Worm (Caenorhabditis elegans): ENCODE measurements around the gene nhr-6.

nhr-6 gene

ce11 chrIII:3548017-3548416 lies 25.4 kb upstream of the nhr-6 start, which contains the start of gene C54C6.11:
Gene C54C6.11, plus strand, starts transcription at chrIII:3548317.
- TF ChIP-seq ceh-82 (tag; optimal IDR thresholded peaks at IDR 0.05) (no peak), skn-1 (tag; optimal IDR thresholded peaks at IDR 0.05) (no peak)

- TF ChIP-seq elt-1 (tag; optimal IDR thresholded peaks at IDR 0.05) (no peak), mml-1 (tag; optimal IDR thresholded peaks at IDR 0.05) (no peak), fkh-2 (tag; optimal IDR thresholded peaks at IDR 0.05) (no peak), egl-5 (tag; optimal IDR thresholded peaks at IDR 0.05) (no peak), hmg-11 (tag; optimal IDR thresholded peaks at IDR 0.05) (no peak), pqm-1 (tag; optimal IDR thresholded peaks at IDR 0.05) (no peak), nhr-77 (tag; optimal IDR thresholded peaks at IDR 0.05) (no peak), eor-1 (tag; optimal IDR thresholded peaks at IDR 0.05) (no peak), ceh-9 (tag; optimal IDR thresholded peaks at IDR 0.05) (no peak), ceh-28 (tag; optimal IDR thresholded peaks at IDR 0.05) (no peak), R02D3.7 (tag; optimal IDR thresholded peaks at IDR 0.05) (no peak), nhr-25 (tag; optimal IDR thresholded peaks at IDR 0.05) (no peak), zag-1 (tag; optimal IDR thresholded peaks at IDR 0.05) (no peak), ceh-82 (tag; optimal IDR thresholded peaks at IDR 0.05) (no peak), elt-2 (tag; optimal IDR thresholded peaks at IDR 0.05) (no peak), lsy-12 (tag; optimal IDR thresholded peaks at IDR 0.05) (no peak), nfya-1 (tag; optimal IDR thresholded peaks at IDR 0.05; ENCODE audit: insufficient read depth) (no peak), fos-1 (tag; optimal IDR thresholded peaks at IDR 0.05) (no peak), tbx-2 (tag; optimal IDR thresholded peaks at IDR 0.05) (no peak), ztf-11 (tag; optimal IDR thresholded peaks at IDR 0.05) (no peak)
These were observed 23.6 kb upstream of the nhr-6 start, which contains the start of gene C54C6.5 for ce11 chrIII:3549750-3550149. Gene C54C6.5, minus strand, starts transcription at chrIII:3549850.

ce11 chrIII:3550364-3550763 lies 23.0 kb upstream of the nhr-6 start:
- no peak for TF ChIP-seq nhr-11 (tag; optimal IDR thresholded peaks at IDR 0.05)
- no peak for TF ChIP-seq fkh-2 (tag; optimal IDR thresholded peaks at IDR 0.05)
- no peak for TF ChIP-seq tbx-2 (tag; optimal IDR thresholded peaks at IDR 0.05)
- TF ChIP-seq mdl-1 (tag; optimal IDR thresholded peaks at IDR 0.05) = no peak
- no peak for TF ChIP-seq ztf-11 (tag; optimal IDR thresholded peaks at IDR 0.05)
- TF ChIP-seq ZK546.5 (tag; optimal IDR thresholded peaks at IDR 0.05) = no peak
- no peak for TF ChIP-seq nhr-28 (tag; optimal IDR thresholded peaks at IDR 0.05)
- TF ChIP-seq unc-39 (tag; optimal IDR thresholded peaks at IDR 0.05) = no peak
- TF ChIP-seq R02D3.7 (tag; optimal IDR thresholded peaks at IDR 0.05) = no peak
- TF ChIP-seq ama-1 (optimal IDR thresholded peaks at IDR 0.05) = no peak
- no peak for TF ChIP-seq eor-1 (tag; optimal IDR thresholded peaks at IDR 0.05)
- TF ChIP-seq lsy-12 (tag; optimal IDR thresholded peaks at IDR 0.05) = no peak
- TF ChIP-seq lin-39 (tag; optimal IDR thresholded peaks at IDR 0.05) = no peak
- no peak for TF ChIP-seq sea-2 (GFP tag; optimal IDR thresholded peaks at IDR 0.05)
- TF ChIP-seq fos-1 (tag; optimal IDR thresholded peaks at IDR 0.05) = no peak
- TF ChIP-seq elt-3 (tag; optimal IDR thresholded peaks at IDR 0.05) = no peak
- no peak for TF ChIP-seq ceh-28 (tag; optimal IDR thresholded peaks at IDR 0.05)
- no peak for TF ChIP-seq zag-1 (tag; optimal IDR thresholded peaks at IDR 0.05)
- no peak for TF ChIP-seq nhr-77 (tag; optimal IDR thresholded peaks at IDR 0.05)
- no peak for TF ChIP-seq nhr-237 (tag; optimal IDR thresholded peaks at IDR 0.05)

- TF ChIP-seq ceh-28 (tag; optimal IDR thresholded peaks at IDR 0.05) (no peak), pha-4 (tag; optimal IDR thresholded peaks at IDR 0.05) (no peak), zag-1 (tag; optimal IDR thresholded peaks at IDR 0.05) (no peak), daf-12 (tag; optimal IDR thresholded peaks at IDR 0.05) (no peak), fos-1 (tag; optimal IDR thresholded peaks at IDR 0.05) (no peak), ceh-82 (tag; optimal IDR thresholded peaks at IDR 0.05) (no peak), egl-27 (tag; optimal IDR thresholded peaks at IDR 0.05) (no peak), sea-2 (GFP tag; optimal IDR thresholded peaks at IDR 0.05) (no peak), lin-39 (tag; optimal IDR thresholded peaks at IDR 0.05) (no peak), mdl-1 (tag; optimal IDR thresholded peaks at IDR 0.05) (no peak), nfya-1 (tag; optimal IDR thresholded peaks at IDR 0.05; ENCODE audit: insufficient read depth) (no peak), hmg-11 (tag; optimal IDR thresholded peaks at IDR 0.05) (no peak), nhr-76 (tag; optimal IDR thresholded peaks at IDR 0.05) (no peak), nhr-23 (tag; optimal IDR thresholded peaks at IDR 0.05) (no peak), lin-15B (tag; optimal IDR thresholded peaks at IDR 0.05) (no peak)
These were observed 20.0 kb upstream of the nhr-6 start, which contains the start of gene C54C6.4 for ce11 chrIII:3553349-3553748. Gene C54C6.4, plus strand, starts transcription at chrIII:3553649.
